Fruit fly (Drosophila melanogaster) S2 (cell line): Measurements from ENCODE around the gene rasp.

Source experiments
- CG8478 ChIP-seq: fragments of >200 bp; optimal IDR thresholded peaks from 2 replicates; lab custom pipeline; 2018
- CTCF ChIP-seq, 2 experiments: fragments of >200 bp; optimal IDR thresholded peaks; 2 replicates each; lab custom pipeline; 2018

- TF ChIP-seq CG8478 (lab: Kevin White, UChicago) (no peak), CTCF (optimal IDR thresholded peaks at IDR 0.05; lab: Kevin White, UChicago) (no peak)
Observed at dm6 chr3L:3184104-3184503, 22.1 kb downstream of the rasp start, which contains the start of gene CG42494.
